Worm (Caenorhabditis elegans): Measurements from ENCODE around the gene T02E9.5.

The T02E9.5 gene

DNA sequence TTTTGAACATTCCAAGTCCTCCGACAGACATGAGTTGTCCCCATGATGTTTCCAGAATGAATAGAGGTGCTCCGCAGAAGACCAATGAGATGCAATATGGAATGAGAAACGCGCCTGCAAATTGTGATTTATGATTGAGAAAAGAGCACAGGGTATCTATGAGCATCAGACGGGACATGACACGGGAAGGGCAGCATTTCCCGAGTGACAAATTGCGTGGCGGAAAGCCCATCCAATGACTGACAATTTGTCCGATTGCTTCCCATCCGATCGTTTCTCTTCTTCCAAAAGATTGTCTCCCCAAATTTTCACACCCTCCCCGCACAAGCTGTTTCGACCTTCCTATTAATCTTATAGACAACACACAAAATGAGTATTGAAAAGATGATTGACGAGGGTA is 34.3 kb upstream of the T02E9.5 start:
- TF ChIP-seq ets-4 (GFP tag; optimal IDR thresholded peaks at IDR 0.05), result no peak
- no peak for TF ChIP-seq rcor-1 (GFP tag; IDR thresholded peaks at IDR 0.05)
- TF ChIP-seq Y79H2A.3 (GFP tag; conservative IDR thresholded peaks at IDR 0.05), result no peak
- TF ChIP-seq pbrm-1 (GFP tag; IDR thresholded peaks at IDR 0.05), result no peak
- no peak for TF ChIP-seq F33H1.4 (GFP tag; IDR thresholded peaks at IDR 0.05)
- TF ChIP-seq madf-8 (GFP tag; conservative IDR thresholded peaks at IDR 0.05), result no peak
- no peak for TF ChIP-seq fkh-3 (tag; optimal IDR thresholded peaks at IDR 0.05)
- no peak for TF ChIP-seq ztf-22 (GFP tag; optimal IDR thresholded peaks at IDR 0.05)
- TF ChIP-seq mcd-1 (GFP tag; IDR thresholded peaks at IDR 0.05), result no peak
- no peak for TF ChIP-seq madf-3 (GFP tag; IDR thresholded peaks at IDR 0.05)
- TF ChIP-seq ceh-91 (GFP tag; IDR thresholded peaks at IDR 0.05), result no peak
- TF ChIP-seq ztf-18 (tag; optimal IDR thresholded peaks at IDR 0.05), result no peak
- TF ChIP-seq T07F8.4 (tag; optimal IDR thresholded peaks at IDR 0.05), result no peak
- no peak for TF ChIP-seq nfya-1 (tag; optimal IDR thresholded peaks at IDR 0.05; ENCODE audit: borderline replicate concordance, insufficient read depth)

- TF ChIP-seq bed-2 (GFP tag; IDR thresholded peaks at IDR 0.05), result no peak
- no peak for TF ChIP-seq repo-1 (tag; optimal IDR thresholded peaks at IDR 0.05)
- no peak for TF ChIP-seq K12H6.12 (tag; optimal IDR thresholded peaks at IDR 0.05)
- TF ChIP-seq C06A6.2 (GFP tag; conservative IDR thresholded peaks at IDR 0.05), result no peak
- TF ChIP-seq F55B11.4 (tag; optimal IDR thresholded peaks at IDR 0.05; ENCODE audit: borderline replicate concordance, insufficient read depth), result no peak
- TF ChIP-seq aptf-3 (GFP tag; IDR thresholded peaks at IDR 0.05), result no peak
- TF ChIP-seq hrde-1 (tag; optimal IDR thresholded peaks at IDR 0.05; ENCODE audit: borderline replicate concordance), result no peak
- no peak for TF ChIP-seq Y53G8AR.9 (GFP tag; conservative IDR thresholded peaks at IDR 0.05)
- no peak for TF ChIP-seq Y79H2A.3 (GFP tag; conservative IDR thresholded peaks at IDR 0.05)
- no peak for TF ChIP-seq hlh-26 (GFP tag; conservative IDR thresholded peaks at IDR 0.05)
- no peak for TF ChIP-seq hsf-1 (GFP tag; IDR thresholded peaks at IDR 0.05)
- no peak for TF ChIP-seq rpc-1 (optimal IDR thresholded peaks at IDR 0.05)
- TF ChIP-seq rpc-1 (tag; optimal IDR thresholded peaks at IDR 0.05), result no peak
- TF ChIP-seq zfh-2 (GFP tag; conservative IDR thresholded peaks at IDR 0.05), result no peak
- TF ChIP-seq rcor-1 (GFP tag; IDR thresholded peaks at IDR 0.05), result no peak
- TF ChIP-seq F37B4.10 (GFP tag; IDR thresholded peaks at IDR 0.05), result no peak
- no peak for TF ChIP-seq ztf-25 (GFP tag; IDR thresholded peaks at IDR 0.05)
- no peak for TF ChIP-seq ztf-6 (GFP tag; IDR thresholded peaks at IDR 0.05)
- TF ChIP-seq ama-1 (optimal IDR thresholded peaks at IDR 0.05), result no peak
- TF ChIP-seq ama-1 (GFP tag; optimal IDR thresholded peaks at IDR 0.05), result no peak
These were observed 33.7 kb upstream of the T02E9.5 start, which contains the start of gene snf-11 for ce11 chrV:11308346-11308745. TSS of gene snf-11 (minus strand) at chrV:11308446.

ce11 chrV:11308915-11309314 is 33.1 kb upstream of the T02E9.5 start:
- TF ChIP-seq somi-1 (GFP tag; optimal IDR thresholded peaks at IDR 0.05), result peak; percentile 15
- TF ChIP-seq K12H6.12 (tag; optimal IDR thresholded peaks at IDR 0.05), result peak; percentile 17
- no peak for TF ChIP-seq ceh-40 (GFP tag; IDR thresholded peaks at IDR 0.05)

DNA sequence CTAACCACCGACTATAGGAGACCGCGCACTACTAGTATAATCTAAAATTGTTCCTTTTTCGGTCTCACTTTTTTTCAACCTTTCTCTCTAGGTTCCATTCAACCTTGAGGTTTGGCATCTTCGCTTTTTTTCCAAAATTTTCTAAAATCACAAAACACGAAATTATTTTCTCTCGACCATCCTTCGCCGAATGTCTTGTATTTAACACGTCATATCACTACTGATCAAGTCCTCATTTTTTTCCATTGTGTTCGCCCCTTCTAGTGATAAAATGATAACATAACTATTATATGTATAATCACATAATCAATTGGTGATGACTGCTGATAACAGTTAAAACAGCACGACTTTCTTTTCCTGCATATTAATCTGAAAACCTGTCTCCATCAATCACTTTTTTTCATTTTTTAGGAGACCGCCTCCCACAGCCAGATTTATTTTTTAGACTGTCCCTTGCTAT is 31.0 kb upstream of the T02E9.5 start, which contains the start of gene T03F7.7:
Gene T03F7.7, plus strand, starts transcription at position 410 of the 460 bp plus-strand sequence.
- peak; percentile 92 for TF ChIP-seq nhr-80 (tag; optimal IDR thresholded peaks at IDR 0.05)
- no peak for TF ChIP-seq mel-28 (tag; optimal IDR thresholded peaks at IDR 0.05; ENCODE audit: borderline replicate concordance)

Measured in whole organism, young adult.